Worm (Caenorhabditis elegans) whole organism, late embryonic: ENCODE data around the gene F32E10.9.

Experiments used
- Y22D7AL.16 ChIP-seq: sonication (generic microtip); optimal IDR thresholded peaks from 2 replicates; lab custom pipeline; 2016; ENCODE audit warnings: missing genetic modification characterization, missing compliant biosample characterization
- lin-11 ChIP-seq: fragments of 200-800 bp; sonication (Bioruptor generic); optimal IDR thresholded peaks from 2 replicates; lab custom pipeline; 2018; ENCODE audit warnings: mild to moderate bottlenecking, missing genetic modification characterization, missing compliant biosample characterization
- odd-2 ChIP-seq: sonication (generic microtip); optimal IDR thresholded peaks from 2 replicates; lab custom pipeline; 2017; ENCODE audit warnings: antibody characterized with exemption, mild to moderate bottlenecking, missing genetic modification characterization, missing compliant biosample characterization
- ref-2 ChIP-seq: sonication (generic microtip); optimal IDR thresholded peaks from 2 replicates; lab custom pipeline; 2016; ENCODE audit warnings: missing genetic modification characterization, missing compliant biosample characterization
- rnt-1 ChIP-seq: sonication (generic microtip); optimal IDR thresholded peaks from 2 replicates; lab custom pipeline; 2016; ENCODE audit warnings: missing genetic modification characterization, missing compliant biosample characterization
- sdc-2 ChIP-seq: sonication (generic microtip); optimal IDR thresholded peaks from 2 replicates; lab custom pipeline; 2016; ENCODE audit warnings: missing genotype, missing genetic modification characterization, missing compliant biosample characterization
- sox-4 ChIP-seq: sonication (generic microtip); optimal IDR thresholded peaks from 2 replicates; lab custom pipeline; 2017; ENCODE audit warnings: mild to moderate bottlenecking, missing genetic modification characterization, inconsistent platforms, missing compliant biosample characterization

- TF ChIP-seq Y22D7AL.16 (tag; lab: Kevin White, UChicago), result no peak
- no peak for TF ChIP-seq sdc-2 (tag; lab: Kevin White, UChicago)
- TF ChIP-seq lin-11, result no peak
- TF ChIP-seq rnt-1 (tag; lab: Kevin White, UChicago), result no peak
- TF ChIP-seq odd-2 (tag; lab: Kevin White, UChicago), result no peak
- TF ChIP-seq ref-2 (tag; lab: Kevin White, UChicago), result no peak
- TF ChIP-seq sox-4 (tag; lab: Kevin White, UChicago), result no peak
Measured at ce11 chrIV:7523744-7524143, 40.0 kb downstream of the F32E10.9 start.
